Worm (Caenorhabditis elegans) whole organism, L4 larva: ENCODE results near the gene efk-1.

Experiments
- F26F4.8 ChIP-seq: fragments of 200-800 bp; sonication (Bioruptor generic); conservative IDR thresholded peaks from 2 replicates; pipeline ENCODE4 v1.3.6; 2022; ENCODE audit warnings: missing genetic modification characterization, missing compliant biosample characterization
- F37D6.2 ChIP-seq: sonication (generic microtip); optimal IDR thresholded peaks from 2 replicates; lab custom pipeline; 2016; ENCODE audit warnings: mild to moderate bottlenecking, missing genetic modification characterization, missing compliant biosample characterization
- F44E2.7 ChIP-seq: fragments of 200-800 bp; sonication (Bioruptor generic); IDR thresholded peaks from 2 replicates; pipeline ENCODE4 v2.1.2; 2022; ENCODE audit warnings: missing genetic modification characterization, missing compliant biosample characterization
- R02D3.7 ChIP-seq: fragments of 150-350 bp; sonication (generic microtip); optimal IDR thresholded peaks from 3 replicates; lab custom pipeline; 2014; ENCODE audit warnings: missing biosample characterization, missing genetic modification characterization
- Y105C5A.15 ChIP-seq: fragments of 200-800 bp; sonication (Bioruptor generic); IDR thresholded peaks from 2 replicates; pipeline ENCODE4 v1.3.6; 2022; ENCODE audit warnings: missing genetic modification characterization, missing compliant biosample characterization
- Y48G9A.11 ChIP-seq: fragments of 200-800 bp; sonication (Bioruptor generic); IDR thresholded peaks from 2 replicates; pipeline ENCODE4 v1.3.6; 2022; ENCODE audit warnings: missing genetic modification reagents, missing genetic modification characterization, missing compliant biosample characterization
- ZK546.5 ChIP-seq, 2 experiments: sonication (generic microtip); optimal IDR thresholded peaks; 2 replicates each; lab custom pipeline; 2017; ENCODE audit warnings: missing biosample characterization in 2 of 2, missing genetic modification characterization in 2 of 2
- aly-2 ChIP-seq: sonication (generic microtip); optimal IDR thresholded peaks from 2 replicates; lab custom pipeline; 2018; ENCODE audit warnings: missing biosample characterization, missing genetic modification characterization
- attf-4 ChIP-seq: sonication (generic microtip); optimal IDR thresholded peaks from 3 replicates; lab custom pipeline; 2017; ENCODE audit warnings: missing biosample characterization, missing genetic modification characterization
- ceh-20 ChIP-seq: fragments of 200-800 bp; sonication (Bioruptor generic); IDR thresholded peaks from 2 replicates; pipeline ENCODE4 v1.3.6; 2022; ENCODE audit warnings: missing genetic modification reagents, missing genetic modification characterization, missing compliant biosample characterization
- ceh-44 ChIP-seq: fragments of 200-800 bp; sonication (Bioruptor generic); IDR thresholded peaks from 2 replicates; pipeline ENCODE4 v1.3.6; 2022; ENCODE audit warnings: missing genetic modification reagents, missing genetic modification characterization, missing compliant biosample characterization
- ceh-82 ChIP-seq: sonication (generic microtip); optimal IDR thresholded peaks from 2 replicates; lab custom pipeline; 2017; ENCODE audit warnings: missing biosample characterization, missing genetic modification characterization
- cey-2 ChIP-seq: sonication (generic microtip); optimal IDR thresholded peaks from 3 replicates; lab custom pipeline; 2017; ENCODE audit warnings: missing genetic modification characterization, mild to moderate bottlenecking, missing compliant biosample characterization, antibody characterized with exemption, borderline replicate concordance; ENCODE audit not compliant: insufficient read depth
- ctbp-1 ChIP-seq: fragments of 200-800 bp; sonication (Bioruptor generic); IDR thresholded peaks from 2 replicates; pipeline ENCODE4 v1.3.6; 2022; ENCODE audit warnings: missing genetic modification reagents, missing genetic modification characterization, missing compliant biosample characterization
- daf-16 ChIP-seq, 3 experiments: sonication (generic microtip); optimal IDR thresholded peaks; 2 replicates each; lab custom pipeline; 2016 to 2017; ENCODE audit warnings: missing genetic modification characterization in 3 of 3, missing genetic modification reagents in 3 of 3, mild to moderate bottlenecking in 2 of 3, missing compliant biosample characterization in 2 of 3, missing biosample characterization in 1 of 3, moderate library complexity in 1 of 3
- daf-19 ChIP-seq: fragments of 200-800 bp; sonication (Bioruptor generic); conservative IDR thresholded peaks from 2 replicates; pipeline ENCODE4 v1.3.6; 2022; ENCODE audit warnings: missing genetic modification characterization, missing compliant biosample characterization
- dmd-8 ChIP-seq: fragments of 200-800 bp; sonication (Bioruptor generic); IDR thresholded peaks from 2 replicates; pipeline ENCODE4 v1.3.6; 2022; ENCODE audit warnings: missing genetic modification characterization, missing compliant biosample characterization
- dmd-9 ChIP-seq: fragments of 200-800 bp; sonication (Bioruptor generic); IDR thresholded peaks from 2 replicates; pipeline ENCODE4 v1.3.6; 2022; ENCODE audit warnings: missing genetic modification reagents, missing genetic modification characterization, missing compliant biosample characterization
- duxl-1 ChIP-seq: sonication (generic microtip); optimal IDR thresholded peaks from 2 replicates; lab custom pipeline; 2016; ENCODE audit warnings: mild to moderate bottlenecking, missing genetic modification characterization, moderate library complexity, missing compliant biosample characterization; ENCODE audit not compliant: poor library complexity
- dve-1 ChIP-seq: sonication (generic microtip); optimal IDR thresholded peaks from 2 replicates; lab custom pipeline; 2017; ENCODE audit warnings: antibody characterized with exemption, mild to moderate bottlenecking, missing genetic modification characterization, missing compliant biosample characterization; ENCODE audit not compliant: insufficient read depth
- egl-27 ChIP-seq: sonication (generic microtip); optimal IDR thresholded peaks from 3 replicates; lab custom pipeline; 2017; ENCODE audit warnings: missing biosample characterization, missing genetic modification reagents, missing genetic modification characterization
- fkh-10 ChIP-seq: fragments of 150-350 bp; optimal IDR thresholded peaks from 2 replicates; lab custom pipeline; 2014; ENCODE audit warnings: missing biosample characterization, missing genetic modification reagents, missing genetic modification characterization
- gei-8 ChIP-seq: fragments of 200-800 bp; sonication (Bioruptor generic); optimal IDR thresholded peaks from 2 replicates; lab custom pipeline; 2018; ENCODE audit warnings: mild to moderate bottlenecking, missing genetic modification characterization, missing compliant biosample characterization
- hif-1 ChIP-seq, 2 experiments: sonication (generic microtip); optimal IDR thresholded peaks; 2 replicates each; lab custom pipeline; 2016 to 2017; ENCODE audit warnings: missing compliant biosample characterization in 2 of 2, missing genetic modification characterization in 2 of 2, missing genetic modification reagents in 2 of 2, missing genotype in 2 of 2, mild to moderate bottlenecking in 1 of 2
- hlh-11 ChIP-seq: fragments of 200-800 bp; sonication (Bioruptor generic); optimal IDR thresholded peaks from 2 replicates; lab custom pipeline; 2018; ENCODE audit warnings: mild to moderate bottlenecking, missing genetic modification characterization, missing compliant biosample characterization
- lin-13 ChIP-seq: fragments of 150-350 bp; optimal IDR thresholded peaks from 2 replicates; lab custom pipeline; 2014; ENCODE audit warnings: missing biosample characterization, missing genetic modification reagents, missing genetic modification characterization
- lin-29 ChIP-seq: fragments of 200-800 bp; sonication (Bioruptor generic); IDR thresholded peaks from 2 replicates; pipeline ENCODE4 v1.3.6; 2022; ENCODE audit warnings: missing genetic modification reagents, missing genetic modification characterization, missing compliant biosample characterization
- lir-3 ChIP-seq: sonication (generic microtip); optimal IDR thresholded peaks from 2 replicates; lab custom pipeline; 2016; ENCODE audit warnings: mild to moderate bottlenecking, missing genetic modification characterization, missing compliant biosample characterization
- lsy-2 ChIP-seq, 2 experiments: fragments of 150-350 bp in 1 of 2; sonication (generic microtip) in 1 of 2; optimal IDR thresholded peaks; 2 replicates each; lab custom pipeline; 2014 to 2017; ENCODE audit warnings: missing biosample characterization in 2 of 2, missing genetic modification characterization in 2 of 2
- madf-5 ChIP-seq, 2 experiments: fragments of 200-800 bp; sonication (Bioruptor generic); IDR thresholded peaks; 2 replicates each; pipeline ENCODE4 v1.3.6; 2022; ENCODE audit warnings: missing compliant biosample characterization in 2 of 2, missing genetic modification characterization in 2 of 2
- mdl-1 ChIP-seq, 2 experiments: fragments of 150-350 bp in 1 of 2; sonication (generic microtip) in 1 of 2; optimal IDR thresholded peaks; 2 replicates each; lab custom pipeline; 2014 to 2017; ENCODE audit warnings: missing biosample characterization in 2 of 2, missing genetic modification characterization in 2 of 2
- mep-1 ChIP-seq: fragments of 150-350 bp; sonication (generic microtip); optimal IDR thresholded peaks from 3 replicates; lab custom pipeline; 2014; ENCODE audit warnings: missing biosample characterization, missing genetic modification characterization
- mxl-2 ChIP-seq: fragments of 200-800 bp; sonication (Bioruptor generic); conservative IDR thresholded peaks from 2 replicates; pipeline ENCODE4 v1.3.6; 2022; ENCODE audit warnings: missing genetic modification reagents, missing genetic modification characterization, missing compliant biosample characterization
- nhr-102 ChIP-seq: sonication (generic microtip); optimal IDR thresholded peaks from 2 replicates; lab custom pipeline; 2016; ENCODE audit warnings: mild to moderate bottlenecking, missing genetic modification characterization, moderate library complexity, missing compliant biosample characterization
- nhr-111 ChIP-seq: fragments of 200-800 bp; sonication (Bioruptor generic); optimal IDR thresholded peaks from 2 replicates; lab custom pipeline; 2018; ENCODE audit warnings: mild to moderate bottlenecking, missing genetic modification characterization, missing compliant biosample characterization
- nhr-237 ChIP-seq: sonication (generic microtip); optimal IDR thresholded peaks from 2 replicates; lab custom pipeline; 2017; ENCODE audit warnings: missing biosample characterization, missing genetic modification characterization
- nhr-41 ChIP-seq: fragments of 200-800 bp; sonication (Bioruptor generic); IDR thresholded peaks from 2 replicates; pipeline ENCODE4 v1.3.6; 2022; ENCODE audit warnings: missing genetic modification reagents, missing genetic modification characterization, missing compliant biosample characterization
- nhr-6 ChIP-seq: fragments of 150-350 bp; optimal IDR thresholded peaks from 2 replicates; lab custom pipeline; 2014; ENCODE audit warnings: missing biosample characterization, missing genetic modification characterization
- pha-4 ChIP-seq, 2 experiments: fragments of 150-350 bp in 1 of 2; fragments of 200-800 bp in 1 of 2; sonication (Bioruptor generic) in 1 of 2; IDR thresholded peaks in 1 of 2; optimal IDR thresholded peaks in 1 of 2; 2 replicates each; pipeline versions ENCODE4 v1.3.6 to Lab custom; 2014 to 2022; ENCODE audit warnings: missing genetic modification characterization in 2 of 2, missing genetic modification reagents in 2 of 2, missing biosample characterization in 1 of 2, missing compliant biosample characterization in 1 of 2
- pqm-1 ChIP-seq: sonication (generic microtip); optimal IDR thresholded peaks from 2 replicates; lab custom pipeline; 2017; ENCODE audit warnings: missing biosample characterization, missing genetic modification characterization
- saeg-2 ChIP-seq: fragments of 200-800 bp; sonication (Bioruptor generic); IDR thresholded peaks from 2 replicates; pipeline ENCODE4 v1.3.6; 2022; ENCODE audit warnings: missing genetic modification reagents, missing genetic modification characterization, missing compliant biosample characterization
- skn-1 ChIP-seq: fragments of 150-350 bp; optimal IDR thresholded peaks from 2 replicates; lab custom pipeline; 2014; ENCODE audit warnings: missing biosample characterization, missing genetic modification characterization
- snpc-4 ChIP-seq: fragments of 150-350 bp; optimal IDR thresholded peaks from 2 replicates; lab custom pipeline; 2014; ENCODE audit warnings: missing biosample characterization, missing genetic modification characterization
- spr-1 ChIP-seq: sonication (generic microtip); optimal IDR thresholded peaks from 2 replicates; lab custom pipeline; 2016; ENCODE audit warnings: mild to moderate bottlenecking, missing genetic modification characterization, missing compliant biosample characterization
- spr-3 ChIP-seq: fragments of 200-800 bp; sonication (Bioruptor generic); optimal IDR thresholded peaks from 2 replicates; lab custom pipeline; 2018; ENCODE audit warnings: mild to moderate bottlenecking, missing genetic modification characterization, missing compliant biosample characterization
- vab-7 ChIP-seq: fragments of 200-800 bp; sonication (Bioruptor generic); IDR thresholded peaks from 2 replicates; pipeline ENCODE4 v1.3.6; 2022; ENCODE audit warnings: missing genetic modification reagents, missing genetic modification characterization, missing compliant biosample characterization
- zfp-2 ChIP-seq: sonication (generic microtip); optimal IDR thresholded peaks from 2 replicates; lab custom pipeline; 2016; ENCODE audit warnings: mild to moderate bottlenecking, missing genetic modification characterization, missing compliant biosample characterization
- zfp-3 ChIP-seq: fragments of 200-800 bp; sonication (Bioruptor generic); conservative IDR thresholded peaks from 2 replicates; pipeline ENCODE4 v1.3.6; 2022; ENCODE audit warnings: missing genetic modification reagents, missing genetic modification characterization, missing compliant biosample characterization
- zip-11 ChIP-seq: fragments of 200-800 bp; sonication (Bioruptor generic); IDR thresholded peaks from 2 replicates; pipeline ENCODE4 v1.3.6; 2022; ENCODE audit warnings: missing genetic modification characterization, missing compliant biosample characterization
- zip-2 ChIP-seq: fragments of 150-350 bp; optimal IDR thresholded peaks from 2 replicates; lab custom pipeline; 2014; ENCODE audit warnings: missing biosample characterization, missing genetic modification characterization

Gene efk-1

ce11 chrIII:6123647-6124046, 44.7 kb downstream of the efk-1 start (continued):
- TF ChIP-seq mdl-1 (tag; optimal IDR thresholded peaks at IDR 0.05; lab: Kevin White, UChicago) (no peak), ceh-44 (GFP tag; lab: Robert Waterston, UW) (no peak), spr-3 (GFP tag; lab: Kevin White, UChicago) (no peak), spr-1 (tag; lab: Kevin White, UChicago) (no peak), lin-13 (no peak), F44E2.7 (GFP tag; lab: Robert Waterston, UW) (no peak), attf-4 (tag; lab: Kevin White, UChicago) (no peak), daf-16 (GFP tag; optimal IDR thresholded peaks at IDR 0.05; lab: Kevin White, UChicago) (peak in 1 of 2 experiments; percentile 39), daf-16 (tag; optimal IDR thresholded peaks at IDR 0.05; lab: Kevin White, UChicago) (no peak), lsy-2 (tag; optimal IDR thresholded peaks at IDR 0.05; lab: Kevin White, UChicago) (peak; percentile 13 to 23), F37D6.2 (tag; lab: Kevin White, UChicago) (no peak), cey-2 (tag; lab: Kevin White, UChicago) (no peak), skn-1 (tag; lab: Kevin White, UChicago) (no peak), zfp-2 (tag; lab: Kevin White, UChicago) (no peak), nhr-6 (tag; lab: Kevin White, UChicago) (no peak), zip-11 (no peak), fkh-10 (GFP tag; lab: Kevin White, UChicago) (no peak), duxl-1 (no peak), hif-1 (tag; optimal IDR thresholded peaks at IDR 0.05; lab: Kevin White, UChicago) (peak in 1 of 2 experiments; percentile 30), ceh-20 (no peak), nhr-41 (GFP tag; lab: Robert Waterston, UW) (no peak), Y48G9A.11 (GFP tag; lab: Robert Waterston, UW) (peak; percentile 64; the same call in 1 of the 2 replicates), hlh-11 (no peak), pqm-1 (no peak), nhr-237 (tag; lab: Kevin White, UChicago) (no peak), daf-19 (GFP tag; lab: Robert Waterston, UW) (peak; percentile 76), lir-3 (tag; lab: Kevin White, UChicago) (no peak), snpc-4 (no peak), dve-1 (no peak), Y105C5A.15 (GFP tag; lab: Robert Waterston, UW) (no peak), nhr-111 (GFP tag; lab: Kevin White, UChicago) (peak; percentile 33), mxl-2 (no peak), ctbp-1 (no peak; the same call in 1 of the 2 replicates), lin-29 (GFP tag; lab: Robert Waterston, UW) (no peak), pha-4 (GFP tag; IDR thresholded peaks at IDR 0.05; lab: Robert Waterston, UW) (no peak), pha-4 (tag; optimal IDR thresholded peaks at IDR 0.05; lab: Kevin White, UChicago) (no peak), egl-27 (tag; lab: Kevin White, UChicago) (no peak), ceh-82 (tag; lab: Kevin White, UChicago) (no peak), ZK546.5 (tag; optimal IDR thresholded peaks at IDR 0.05; lab: Kevin White, UChicago) (no peak), R02D3.7 (tag; lab: Kevin White, UChicago) (no peak), zip-2 (tag; lab: Kevin White, UChicago) (no peak), nhr-102 (tag; lab: Kevin White, UChicago) (no peak), madf-5 (GFP tag; IDR thresholded peaks at IDR 0.05; lab: Robert Waterston, UW) (peak; percentile 35 to 52; a peak in 1 of 4 replicates), gei-8 (GFP tag; lab: Kevin White, UChicago) (no peak), dmd-9 (GFP tag; lab: Robert Waterston, UW) (no peak), zfp-3 (GFP tag; lab: Robert Waterston, UW) (no peak; the same call in 1 of the 2 replicates), mep-1 (tag; lab: Kevin White, UChicago) (no peak), F26F4.8 (GFP tag; lab: Robert Waterston, UW) (no peak), aly-2 (no peak), dmd-8 (no peak), saeg-2 (GFP tag; lab: Robert Waterston, UW) (no peak), vab-7 (GFP tag; lab: Robert Waterston, UW) (no peak)
